Fruit fly (Drosophila melanogaster) whole organism, embryonic: ENCODE measurements around the gene CG16775.

Experiments used
- Adf1 ChIP-seq: fragments of 200-800 bp; sonication (Bioruptor generic); IDR thresholded peaks from 2 replicates; pipeline ENCODE4 v1.3.6; 2022; ENCODE audit warnings: missing biosample characterization, missing genetic modification characterization
- Awh ChIP-seq: fragments of 200-800 bp; sonication (Bioruptor generic); IDR thresholded peaks from 2 replicates; pipeline ENCODE4, ENCODE4 v1.3.6; 2022; ENCODE audit warnings: missing biosample characterization, missing genetic modification characterization
- CG12219 ChIP-seq: fragments of 200-800 bp; sonication (Bioruptor generic); optimal IDR thresholded peaks from 3 replicates; lab custom pipeline; 2018; ENCODE audit warnings: missing biosample characterization, mild to moderate bottlenecking, missing genetic modification characterization
- CG12299 ChIP-seq: fragments of 200-800 bp; sonication (Bioruptor generic); optimal IDR thresholded peaks from 2 replicates; lab custom pipeline; 2018; ENCODE audit warnings: missing biosample characterization, mild to moderate bottlenecking, missing genetic modification characterization
- CG12391 ChIP-seq: fragments of 200-800 bp; sonication (Bioruptor generic); optimal IDR thresholded peaks from 3 replicates; lab custom pipeline; 2018; ENCODE audit warnings: missing biosample characterization, mild to moderate bottlenecking, missing genetic modification characterization, moderate library complexity
- CG12942 ChIP-seq: fragments of 200-800 bp; sonication (Bioruptor generic); optimal IDR thresholded peaks from 3 replicates; lab custom pipeline; 2016; ENCODE audit warnings: missing biosample characterization, missing genetic modification characterization
- CG13123 ChIP-seq: fragments of 200-800 bp; sonication (Bioruptor generic); optimal IDR thresholded peaks from 2 replicates; lab custom pipeline; 2016; ENCODE audit warnings: missing biosample characterization, missing genetic modification characterization
- CG13624 ChIP-seq: fragments of 200-800 bp; sonication (Bioruptor generic); optimal IDR thresholded peaks from 2 replicates; lab custom pipeline; 2016; ENCODE audit warnings: missing biosample characterization, missing genetic modification characterization
- CG14014 ChIP-seq: fragments of 200-800 bp; sonication (Bioruptor generic); IDR thresholded peaks from 2 replicates; pipeline ENCODE4 v1.3.6; 2022; ENCODE audit warnings: missing biosample characterization, missing genetic modification characterization
- CG14667 ChIP-seq: fragments of 200-800 bp; sonication (Bioruptor generic); IDR thresholded peaks from 2 replicates; pipeline ENCODE4 v1.3.6; 2022; ENCODE audit warnings: missing biosample characterization, missing genetic modification characterization
- CG2678 ChIP-seq: fragments of 200-800 bp; sonication (Bioruptor generic); optimal IDR thresholded peaks from 3 replicates; lab custom pipeline; 2019; ENCODE audit warnings: missing biosample characterization, mild to moderate bottlenecking, missing genetic modification characterization, moderate library complexity
- CG2875 ChIP-seq: fragments of 200-800 bp; sonication (Bioruptor generic); optimal IDR thresholded peaks from 2 replicates; lab custom pipeline; 2017; ENCODE audit warnings: missing biosample characterization, mild to moderate bottlenecking, missing genetic modification characterization, missing genetic modification reagents
- CG30020 ChIP-seq: fragments of 200-800 bp; optimal IDR thresholded peaks from 2 replicates; lab custom pipeline; 2019; ENCODE audit warnings: missing biosample characterization, mild to moderate bottlenecking, missing genetic modification characterization, moderate library complexity
- CG31365 ChIP-seq: fragments of 200-800 bp; sonication (Bioruptor generic); optimal IDR thresholded peaks from 2 replicates; lab custom pipeline; 2018; ENCODE audit warnings: missing biosample characterization, mild to moderate bottlenecking, missing genetic modification characterization
- CG33213 ChIP-seq: fragments of 200-800 bp; sonication (Bioruptor generic); optimal IDR thresholded peaks from 3 replicates; lab custom pipeline; 2016; ENCODE audit warnings: missing biosample characterization, missing genetic modification characterization
- CG3847 ChIP-seq: fragments of 200-800 bp; sonication (Bioruptor generic); IDR thresholded peaks from 2 replicates; pipeline ENCODE4 v1.3.6; 2022; ENCODE audit warnings: missing biosample characterization, missing genetic modification characterization
- CG4404 ChIP-seq: fragments of 200-800 bp; sonication (Bioruptor generic); IDR thresholded peaks from 2 replicates; pipeline ENCODE4 v1.3.6; 2022; ENCODE audit warnings: missing biosample characterization, missing genetic modification characterization
- CG7271 ChIP-seq: fragments of 200-800 bp; sonication (Bioruptor generic); optimal IDR thresholded peaks from 2 replicates; lab custom pipeline; 2018; ENCODE audit warnings: missing biosample characterization, mild to moderate bottlenecking, missing genetic modification characterization, moderate library complexity
- CG7963 ChIP-seq: fragments of 200-800 bp; sonication (Bioruptor generic); IDR thresholded peaks from 3 replicates; pipeline ENCODE4 v1.3.6; 2022; ENCODE audit warnings: missing biosample characterization, missing genetic modification characterization; ENCODE audit not compliant: partially characterized antibody
- CG7987 ChIP-seq: fragments of 200-800 bp; sonication (Bioruptor generic); optimal IDR thresholded peaks from 2 replicates; lab custom pipeline; 2018; ENCODE audit warnings: missing biosample characterization, mild to moderate bottlenecking, missing genetic modification characterization, moderate library complexity
- CG8290 ChIP-seq, 3 experiments: fragments of 200-800 bp; sonication (Bioruptor generic); optimal IDR thresholded peaks; 2 replicates each; lab custom pipeline; 2016 to 2019; ENCODE audit warnings: missing biosample characterization in 3 of 3, missing genetic modification characterization in 3 of 3, mild to moderate bottlenecking in 2 of 3, moderate library complexity in 1 of 3
- CG9797 ChIP-seq: fragments of 200-800 bp; sonication (Bioruptor generic); optimal IDR thresholded peaks from 3 replicates; lab custom pipeline; 2018; ENCODE audit warnings: missing biosample characterization, mild to moderate bottlenecking, missing genetic modification characterization
- Dek ChIP-seq: fragments of 200-800 bp; sonication (Bioruptor generic); optimal IDR thresholded peaks from 3 replicates; lab custom pipeline; 2019; ENCODE audit warnings: missing biosample characterization, mild to moderate bottlenecking, missing genetic modification characterization, moderate library complexity
- Eip74EF ChIP-seq, 2 experiments: fragments of 200-800 bp in 1 of 2; fragments of >200 bp in 1 of 2; sonication (Bioruptor generic) in 1 of 2; optimal IDR thresholded peaks; 2 replicates each; lab custom pipeline; 2017 to 2019; ENCODE audit warnings: missing biosample characterization in 2 of 2, missing genetic modification characterization in 2 of 2, mild to moderate bottlenecking in 1 of 2, moderate library complexity in 1 of 2
- HLHmδ ChIP-seq: fragments of 200-800 bp; sonication (Bioruptor generic); optimal IDR thresholded peaks from 2 replicates; lab custom pipeline; 2018; ENCODE audit warnings: missing biosample characterization, mild to moderate bottlenecking, missing genetic modification characterization, moderate library complexity
- Optix ChIP-seq: fragments of 200-800 bp; sonication (Bioruptor generic); IDR thresholded peaks from 3 replicates; pipeline ENCODE4 v1.3.6; 2022; ENCODE audit warnings: missing biosample characterization, missing genetic modification characterization
- Spps ChIP-seq: fragments of 200-800 bp; sonication (Bioruptor generic); optimal IDR thresholded peaks from 2 replicates; lab custom pipeline; 2018; ENCODE audit warnings: missing biosample characterization, mild to moderate bottlenecking, missing genetic modification characterization
- croc ChIP-seq: fragments of 200-800 bp; sonication (Bioruptor generic); conservative IDR thresholded peaks from 3 replicates; pipeline ENCODE4 v1.3.6; 2022; ENCODE audit warnings: missing biosample characterization, missing genetic modification characterization
- crp ChIP-seq, 2 experiments: fragments of 200-800 bp; sonication (Bioruptor generic); optimal IDR thresholded peaks; 2 replicates in 1 of 2; 3 replicates in 1 of 2; lab custom pipeline; 2017; ENCODE audit warnings: missing biosample characterization in 2 of 2, missing genetic modification characterization in 2 of 2, mild to moderate bottlenecking in 1 of 2, moderate library complexity in 1 of 2
- dysf ChIP-seq: fragments of 200-800 bp; sonication (Bioruptor generic); IDR thresholded peaks from 3 replicates; pipeline ENCODE4 v1.3.6; 2022; ENCODE audit warnings: missing biosample characterization, missing genetic modification characterization
- fd102C ChIP-seq: fragments of 200-800 bp; sonication (Bioruptor generic); optimal IDR thresholded peaks from 2 replicates; lab custom pipeline; 2018; ENCODE audit warnings: missing biosample characterization, mild to moderate bottlenecking, missing genetic modification characterization, moderate library complexity
- fd64A ChIP-seq: fragments of 200-800 bp; sonication (Bioruptor generic); optimal IDR thresholded peaks from 3 replicates; lab custom pipeline; 2018; ENCODE audit warnings: missing biosample characterization, mild to moderate bottlenecking, missing genetic modification characterization
- jigr1 ChIP-seq: fragments of 200-800 bp; sonication (Bioruptor generic); IDR thresholded peaks from 3 replicates; pipeline ENCODE4 v1.3.6; 2022; ENCODE audit warnings: missing biosample characterization, missing genetic modification characterization
- jumu ChIP-seq: fragments of 200-800 bp; sonication (Bioruptor generic); optimal IDR thresholded peaks from 3 replicates; lab custom pipeline; 2016; ENCODE audit warnings: missing biosample characterization, missing genetic modification characterization
- lab ChIP-seq: fragments of 200-800 bp; sonication (Bioruptor generic); optimal IDR thresholded peaks from 3 replicates; lab custom pipeline; 2017; ENCODE audit warnings: missing biosample characterization, missing genetic modification characterization, mild to moderate bottlenecking, moderate library complexity, missing genetic modification reagents
- lbe ChIP-seq: fragments of 200-800 bp; sonication (Bioruptor generic); optimal IDR thresholded peaks from 2 replicates; lab custom pipeline; 2016; ENCODE audit warnings: missing biosample characterization, mild to moderate bottlenecking, missing genetic modification characterization
- lov ChIP-seq, 2 experiments: fragments of 200-800 bp in 1 of 2; fragments of >200 bp in 1 of 2; sonication (Bioruptor generic) in 1 of 2; IDR thresholded peaks in 1 of 2; optimal IDR thresholded peaks in 1 of 2; 2 replicates in 1 of 2; 3 replicates in 1 of 2; pipeline versions ENCODE4 v1.3.6 to Lab custom; 2017 to 2022; ENCODE audit warnings: missing biosample characterization in 1 of 2, missing genetic modification characterization in 1 of 2
- mirr ChIP-seq: fragments of 200-800 bp; sonication (Bioruptor generic); optimal IDR thresholded peaks from 3 replicates; lab custom pipeline; 2018; ENCODE audit warnings: missing biosample characterization, mild to moderate bottlenecking, missing genetic modification characterization
- nerfin-2 ChIP-seq: fragments of 200-800 bp; sonication (Bioruptor generic); IDR thresholded peaks from 2 replicates; pipeline ENCODE4 v1.3.6; 2022; ENCODE audit warnings: missing biosample characterization, missing genetic modification characterization; ENCODE audit not compliant: partially characterized antibody
- nom ChIP-seq: fragments of 200-800 bp; sonication (Bioruptor generic); optimal IDR thresholded peaks from 2 replicates; lab custom pipeline; 2017; ENCODE audit warnings: missing biosample characterization, missing genetic modification characterization, mild to moderate bottlenecking, moderate library complexity, missing genetic modification reagents
- prd ChIP-seq, 3 experiments: fragments of >200 bp in 2 of 3; fragments of 200-800 bp in 1 of 3; sonication (Bioruptor generic) in 1 of 3; optimal IDR thresholded peaks in 2 of 3; IDR thresholded peaks in 1 of 3; 2 replicates in 2 of 3; 3 replicates in 1 of 3; pipeline versions ENCODE4 v1.3.6 to Lab custom; 2017 to 2022; ENCODE audit warnings: missing biosample characterization in 1 of 3, missing genetic modification characterization in 1 of 3
- schlank ChIP-seq: fragments of 200-800 bp; sonication (Bioruptor generic); optimal IDR thresholded peaks from 2 replicates; lab custom pipeline; 2018; ENCODE audit warnings: missing biosample characterization, mild to moderate bottlenecking, missing genetic modification characterization
- sd ChIP-seq: fragments of 200-800 bp; sonication (Bioruptor generic); optimal IDR thresholded peaks from 3 replicates; lab custom pipeline; 2018; ENCODE audit warnings: missing biosample characterization, mild to moderate bottlenecking, missing genetic modification characterization, moderate library complexity
- sob ChIP-seq: fragments of 200-800 bp; sonication (Bioruptor generic); IDR thresholded peaks from 2 replicates; pipeline ENCODE4 v1.3.6; 2022; ENCODE audit warnings: missing biosample characterization, missing genetic modification characterization
- ssp ChIP-seq: fragments of 200-800 bp; sonication (Bioruptor generic); IDR thresholded peaks from 2 replicates; pipeline ENCODE4 v1.3.6; 2022; ENCODE audit warnings: missing biosample characterization, missing genetic modification characterization
- tgo ChIP-seq: fragments of 200-800 bp; sonication (Bioruptor generic); IDR thresholded peaks from 3 replicates; pipeline ENCODE4 v1.3.6; 2022; ENCODE audit warnings: missing biosample characterization, missing genetic modification characterization
- tin ChIP-seq: fragments of 200-800 bp; sonication (Bioruptor generic); optimal IDR thresholded peaks from 3 replicates; lab custom pipeline; 2016; ENCODE audit warnings: missing biosample characterization, missing genetic modification characterization
- unpg ChIP-seq: fragments of 200-800 bp; sonication (Bioruptor generic); optimal IDR thresholded peaks from 3 replicates; lab custom pipeline; 2018; ENCODE audit warnings: missing biosample characterization, mild to moderate bottlenecking, missing genetic modification characterization, moderate library complexity
- zen2 ChIP-seq: fragments of 200-800 bp; sonication (Bioruptor generic); IDR thresholded peaks from 3 replicates; pipeline ENCODE4 v1.3.6; 2022; ENCODE audit warnings: missing biosample characterization, missing genetic modification characterization; ENCODE audit not compliant: partially characterized antibody

The CG16775 gene

dm6 chr3L:17904593-17904992, 18.1 kb upstream of the CG16775 start (continued):
- TF ChIP-seq lbe (GFP tag; lab: Kevin White, UChicago) (no peak), dysf (GFP tag; lab: Robert Waterston, UW) (no peak), CG7963 (GFP tag; lab: Robert Waterston, UW) (no peak), unpg (GFP tag; lab: Kevin White, UChicago) (no peak), CG4404 (no peak), sd (peak; percentile 3), jigr1 (GFP tag; lab: Robert Waterston, UW) (no peak), zen2 (GFP tag; lab: Robert Waterston, UW) (no peak), nerfin-2 (GFP tag; lab: Robert Waterston, UW) (no peak), crp (GFP tag; optimal IDR thresholded peaks at IDR 0.05; lab: Kevin White, UChicago) (no peak), sob (GFP tag; lab: Robert Waterston, UW) (no peak), nom (GFP tag; lab: Kevin White, UChicago) (no peak), croc (GFP tag; lab: Robert Waterston, UW) (no peak), CG8290 (GFP tag; optimal IDR thresholded peaks at IDR 0.05; lab: Kevin White, UChicago) (no peak), CG8290 (tag; optimal IDR thresholded peaks at IDR 0.05; lab: Kevin White, UChicago) (peak in 1 of 2 experiments; percentile 41), Awh (GFP tag; lab: Robert Waterston, UW) (no peak), CG9797 (GFP tag; lab: Kevin White, UChicago) (no peak), CG14667 (GFP tag; lab: Robert Waterston, UW) (no peak), tgo (GFP tag; lab: Robert Waterston, UW) (no peak), CG30020 (tag; lab: Kevin White, UChicago) (no peak), lab (peak; percentile 8), Spps (tag; lab: Kevin White, UChicago) (no peak), schlank (no peak), Adf1 (no peak), CG13123 (GFP tag; lab: Kevin White, UChicago) (no peak), CG33213 (GFP tag; lab: Kevin White, UChicago) (no peak), CG12299 (tag; lab: Kevin White, UChicago) (no peak), Optix (GFP tag; lab: Robert Waterston, UW) (no peak), CG12942 (GFP tag; lab: Kevin White, UChicago) (no peak), HLHmδ (GFP tag; lab: Kevin White, UChicago) (no peak), Eip74EF (GFP tag; optimal IDR thresholded peaks at IDR 0.05; lab: Kevin White, UChicago) (no peak), CG2875 (GFP tag; lab: Kevin White, UChicago) (no peak), CG2678 (tag; lab: Kevin White, UChicago) (no peak), fd64A (GFP tag; lab: Kevin White, UChicago) (no peak), fd102C (no peak), tin (GFP tag; lab: Kevin White, UChicago) (no peak), CG12219 (GFP tag; lab: Kevin White, UChicago) (no peak), CG7987 (GFP tag; lab: Kevin White, UChicago) (no peak), CG12391 (tag; lab: Kevin White, UChicago) (no peak), CG31365 (tag; lab: Kevin White, UChicago) (no peak), Dek (tag; lab: Kevin White, UChicago) (no peak), jumu (GFP tag; lab: Kevin White, UChicago) (no peak), prd (optimal IDR thresholded peaks at IDR 0.05; lab: Kevin White, UChicago) (no peak), prd (GFP tag; IDR thresholded peaks at IDR 0.05; lab: Robert Waterston, UW) (no peak), mirr (GFP tag; lab: Kevin White, UChicago) (peak; percentile 61), CG7271 (tag; lab: Kevin White, UChicago) (no peak), lov (optimal IDR thresholded peaks at IDR 0.05; lab: Kevin White, UChicago) (no peak), lov (GFP tag; IDR thresholded peaks at IDR 0.05; lab: Robert Waterston, UW) (0 out of 3 replicates have a peak, but pooled peaks have one; percentile 33), CG14014 (GFP tag; lab: Robert Waterston, UW) (no peak), CG13624 (GFP tag; lab: Kevin White, UChicago) (no peak), CG3847 (no peak), ssp (GFP tag; lab: Robert Waterston, UW) (no peak)
